Worm (Caenorhabditis elegans): Measurements from ENCODE around the gene inft-2.

The inft-2 gene

ce11 chrV:13041666-13042065 is 39.5 kb downstream of the inft-2 start, which contains the start of gene scyl-1 (continued):
- TF ChIP-seq egl-13 (tag; optimal IDR thresholded peaks at IDR 0.05): peak; percentile 35
- no peak for TF ChIP-seq efl-3 (GFP tag; optimal IDR thresholded peaks at IDR 0.05)
- TF ChIP-seq dsc-1 (tag; optimal IDR thresholded peaks at IDR 0.05): peak; percentile 66
- TF ChIP-seq ceh-63 (GFP tag; optimal IDR thresholded peaks at IDR 0.05): no peak
- no peak for TF ChIP-seq unc-30 (tag; optimal IDR thresholded peaks at IDR 0.05)
- TF ChIP-seq nhr-85 (tag): peak; percentile 94
- TF ChIP-seq dpl-1 (GFP tag; optimal IDR thresholded peaks at IDR 0.05): peak; percentile 58 to 91 (median 77)
- no peak for TF ChIP-seq unc-98 (GFP tag; IDR thresholded peaks at IDR 0.05)
- no peak for TF ChIP-seq zag-1 (tag; optimal IDR thresholded peaks at IDR 0.05)
- TF ChIP-seq nhr-71 (tag; optimal IDR thresholded peaks at IDR 0.05): peak; percentile 91
- TF ChIP-seq egl-27 (tag; optimal IDR thresholded peaks at IDR 0.05): no peak
- peak; percentile 63 for TF ChIP-seq pax-3 (tag; optimal IDR thresholded peaks at IDR 0.05)
- TF ChIP-seq ztf-4 (tag; optimal IDR thresholded peaks at IDR 0.05): peak; percentile 52
- TF ChIP-seq xbp-1 (tag; optimal IDR thresholded peaks at IDR 0.05): peak; percentile 78
- TF ChIP-seq pag-3 (tag; optimal IDR thresholded peaks at IDR 0.05; ENCODE audit: borderline replicate concordance, insufficient read depth): no peak
- peak; percentile 84 for TF ChIP-seq nhr-90 (tag; optimal IDR thresholded peaks at IDR 0.05; ENCODE audit: poor library complexity)
- TF ChIP-seq unc-86 (tag; optimal IDR thresholded peaks at IDR 0.05): peak; percentile 64
- TF ChIP-seq Y116A8C.19 (tag; optimal IDR thresholded peaks at IDR 0.05; ENCODE audit: borderline replicate concordance): no peak
- peak; percentile 39 for TF ChIP-seq snpc-4 (tag; optimal IDR thresholded peaks at IDR 0.05)
- TF ChIP-seq elt-2 (tag; optimal IDR thresholded peaks at IDR 0.05): peak; percentile 37
- peak; percentile 69 for TF ChIP-seq lin-39 (tag; optimal IDR thresholded peaks at IDR 0.05)
- peak; percentile 25 for TF ChIP-seq lir-3 (tag; optimal IDR thresholded peaks at IDR 0.05; ENCODE audit: poor library complexity)
- peak; percentile 87 for TF ChIP-seq tbx-2 (tag; optimal IDR thresholded peaks at IDR 0.05)
- TF ChIP-seq nhr-28 (tag; optimal IDR thresholded peaks at IDR 0.05): no peak
- no peak for TF ChIP-seq nhr-12 (tag; optimal IDR thresholded peaks at IDR 0.05)
- TF ChIP-seq lin-13 (GFP tag; optimal IDR thresholded peaks at IDR 0.05): peak; percentile 71
- TF ChIP-seq F16B12.6 (tag; optimal IDR thresholded peaks at IDR 0.05): peak; percentile 27
- TF ChIP-seq nhr-76 (tag; optimal IDR thresholded peaks at IDR 0.05): no peak
- no peak for TF ChIP-seq unc-62 (GFP tag; optimal IDR thresholded peaks at IDR 0.05)
- peak; percentile 21 for TF ChIP-seq nhr-11 (tag; optimal IDR thresholded peaks at IDR 0.05)
- peak; percentile 30; the same call in 1 of the 2 replicates for TF ChIP-seq isw-1 (GFP tag; IDR thresholded peaks at IDR 0.05)
- TF ChIP-seq nhr-84 (tag; optimal IDR thresholded peaks at IDR 0.05): no peak
- peak; percentile 76 for TF ChIP-seq mep-1 (tag; optimal IDR thresholded peaks at IDR 0.05)
- no peak for TF ChIP-seq ceh-88 (GFP tag; IDR thresholded peaks at IDR 0.05)
- TF ChIP-seq jun-1 (tag; optimal IDR thresholded peaks at IDR 0.05): peak; percentile 71
- peak; percentile 76 for TF ChIP-seq blmp-1 (tag; optimal IDR thresholded peaks at IDR 0.05)
- peak; percentile 45 for TF ChIP-seq fos-1 (tag; optimal IDR thresholded peaks at IDR 0.05)
- peak; percentile 84 for TF ChIP-seq efl-1 (optimal IDR thresholded peaks at IDR 0.05)
- TF ChIP-seq efl-1 (GFP tag; optimal IDR thresholded peaks at IDR 0.05 in 1 of 2): peak; percentile 76 to 97
- no peak for TF ChIP-seq pqm-1 (tag; optimal IDR thresholded peaks at IDR 0.05)
- peak; percentile 89 for TF ChIP-seq nhr-20 (tag; optimal IDR thresholded peaks at IDR 0.05)
- no peak for TF ChIP-seq hlh-17 (GFP tag; optimal IDR thresholded peaks at IDR 0.05; ENCODE audit: borderline replicate concordance)
- no peak for TF ChIP-seq ets-5 (GFP tag; IDR thresholded peaks at IDR 0.05)
- TF ChIP-seq C16A3.4 (tag; optimal IDR thresholded peaks at IDR 0.05): peak; percentile 88
- TF ChIP-seq fkh-8 (tag; optimal IDR thresholded peaks at IDR 0.05): peak; percentile 67
- TF ChIP-seq zip-4 (GFP tag; optimal IDR thresholded peaks at IDR 0.05): peak; percentile 3
- peak; percentile 84 for TF ChIP-seq nhr-47 (tag; optimal IDR thresholded peaks at IDR 0.05)
- peak; percentile 89 for TF ChIP-seq rnt-1 (tag; optimal IDR thresholded peaks at IDR 0.05)
- peak; percentile 20 for TF ChIP-seq C04F5.9 (tag; optimal IDR thresholded peaks at IDR 0.05)
- no peak for TF ChIP-seq mab-9 (GFP tag; IDR thresholded peaks at IDR 0.05)
- peak in 1 of 2 experiments; percentile 55 for TF ChIP-seq mdl-1 (tag; optimal IDR thresholded peaks at IDR 0.05)
- peak; percentile 39 for TF ChIP-seq irx-1 (tag; optimal IDR thresholded peaks at IDR 0.05)
- peak; percentile 86 for TF ChIP-seq swsn-7 (tag; optimal IDR thresholded peaks at IDR 0.05)

All from whole organism, L1 larva.